Worm (Caenorhabditis elegans): ENCODE data around the gene pes-9.
A peak's percentile ranks its signal among the peaks of the same experiment; 100 is the strongest.

Gene pes-9

ce11 chrV:14545816-14546283 is 51.0 kb downstream of the pes-9 start, which contains the start of gene rike-1 (continued):
- no peak for TF ChIP-seq xbp-1 (tag; optimal IDR thresholded peaks at IDR 0.05)
- no peak for TF ChIP-seq ets-5 (GFP tag; IDR thresholded peaks at IDR 0.05)
- no peak for TF ChIP-seq ceh-82 (tag; optimal IDR thresholded peaks at IDR 0.05)
- TF ChIP-seq nhr-11 (tag; optimal IDR thresholded peaks at IDR 0.05), result no peak
- no peak for TF ChIP-seq ztf-4 (tag; optimal IDR thresholded peaks at IDR 0.05)
- no peak for TF ChIP-seq egl-13 (tag; optimal IDR thresholded peaks at IDR 0.05)
- no peak for TF ChIP-seq mep-1 (tag; optimal IDR thresholded peaks at IDR 0.05)
- TF ChIP-seq lin-15B (tag; optimal IDR thresholded peaks at IDR 0.05), result peak; percentile 14
- no peak for TF ChIP-seq ceh-8 (GFP tag; optimal IDR thresholded peaks at IDR 0.05)
- TF ChIP-seq F16B12.6 (tag; optimal IDR thresholded peaks at IDR 0.05), result no peak
- no peak for TF ChIP-seq lin-39 (tag; optimal IDR thresholded peaks at IDR 0.05)
- no peak for TF ChIP-seq ceh-63 (GFP tag; optimal IDR thresholded peaks at IDR 0.05)
- TF ChIP-seq sup-37 (GFP tag; optimal IDR thresholded peaks at IDR 0.05), result no peak
- no peak for TF ChIP-seq C04F5.9 (tag; optimal IDR thresholded peaks at IDR 0.05)
- no peak for TF ChIP-seq fos-1 (tag; optimal IDR thresholded peaks at IDR 0.05)
- TF ChIP-seq lin-13 (GFP tag; optimal IDR thresholded peaks at IDR 0.05), result no peak
- no peak for TF ChIP-seq isw-1 (GFP tag; IDR thresholded peaks at IDR 0.05)
- no peak for TF ChIP-seq ceh-88 (GFP tag; IDR thresholded peaks at IDR 0.05)
- TF ChIP-seq unc-98 (GFP tag; IDR thresholded peaks at IDR 0.05), result no peak
- TF ChIP-seq hlh-17 (GFP tag; optimal IDR thresholded peaks at IDR 0.05; ENCODE audit: borderline replicate concordance), result no peak
- TF ChIP-seq elt-3 (tag; optimal IDR thresholded peaks at IDR 0.05), result no peak
- no peak for TF ChIP-seq nhr-76 (tag; optimal IDR thresholded peaks at IDR 0.05)
- TF ChIP-seq dsc-1 (tag; optimal IDR thresholded peaks at IDR 0.05), result no peak
- peak; percentile 2 for TF ChIP-seq snu-23 (GFP tag; optimal IDR thresholded peaks at IDR 0.05)
- TF ChIP-seq aha-1 (tag; optimal IDR thresholded peaks at IDR 0.05), result no peak
- no peak for TF ChIP-seq nhr-90 (tag; optimal IDR thresholded peaks at IDR 0.05; ENCODE audit: poor library complexity)
- peak in 1 of 2 experiments; percentile 56 for TF ChIP-seq lsy-2 (tag; optimal IDR thresholded peaks at IDR 0.05)
- no peak for TF ChIP-seq zag-1 (tag; optimal IDR thresholded peaks at IDR 0.05)
- TF ChIP-seq efl-1 (optimal IDR thresholded peaks at IDR 0.05), result peak; percentile 27 to 34
- TF ChIP-seq efl-1 (GFP tag; optimal IDR thresholded peaks at IDR 0.05 in 1 of 2), result no peak
- TF ChIP-seq nhr-47 (tag; optimal IDR thresholded peaks at IDR 0.05), result peak; percentile 21
- no peak for TF ChIP-seq irx-1 (tag; optimal IDR thresholded peaks at IDR 0.05)
- TF ChIP-seq unc-30 (tag; optimal IDR thresholded peaks at IDR 0.05), result no peak
- no peak for TF ChIP-seq nhr-84 (tag; optimal IDR thresholded peaks at IDR 0.05)
- TF ChIP-seq swsn-7 (tag; optimal IDR thresholded peaks at IDR 0.05), result no peak
- TF ChIP-seq nhr-20 (tag; optimal IDR thresholded peaks at IDR 0.05), result no peak
- TF ChIP-seq pqm-1 (tag; optimal IDR thresholded peaks at IDR 0.05), result no peak
- no peak for TF ChIP-seq fkh-10 (GFP tag; optimal IDR thresholded peaks at IDR 0.05)
- TF ChIP-seq nhr-77 (tag; optimal IDR thresholded peaks at IDR 0.05), result no peak
- TF ChIP-seq nhr-85 (tag), result no peak
- no peak for TF ChIP-seq mab-9 (GFP tag; IDR thresholded peaks at IDR 0.05)
- no peak for TF ChIP-seq nhr-19 (GFP tag; conservative IDR thresholded peaks at IDR 0.05)
- peak; percentile 42 for TF ChIP-seq nhr-71 (tag; optimal IDR thresholded peaks at IDR 0.05)
- no peak for TF ChIP-seq fkh-4 (tag; optimal IDR thresholded peaks at IDR 0.05; ENCODE audit: borderline replicate concordance)
- no peak for TF ChIP-seq unc-130 (tag; optimal IDR thresholded peaks at IDR 0.05)
- no peak for TF ChIP-seq ama-1 (optimal IDR thresholded peaks at IDR 0.05)
- no peak for TF ChIP-seq skn-1 (tag; optimal IDR thresholded peaks at IDR 0.05)
- peak in 1 of 2 experiments; percentile 2 for TF ChIP-seq lin-35 (GFP tag; optimal IDR thresholded peaks at IDR 0.05)
- TF ChIP-seq hpl-2 (GFP tag; optimal IDR thresholded peaks at IDR 0.05), result no peak
- no peak for TF ChIP-seq mdl-1 (tag; optimal IDR thresholded peaks at IDR 0.05)
- TF ChIP-seq unc-86 (tag; optimal IDR thresholded peaks at IDR 0.05), result no peak

All from whole organism, L1 larva.